Worm (Caenorhabditis elegans) whole organism, L4/young adult: ENCODE measurements around the gene hsp-90.

ENCODE experiments used
- W03F9.2 ChIP-seq: fragments of 150-350 bp; optimal IDR thresholded peaks from 2 replicates; lab custom pipeline; 2014; ENCODE audit warnings: missing biosample characterization, missing genetic modification characterization
- dao-5 ChIP-seq: sonication (generic microtip); optimal IDR thresholded peaks from 2 replicates; lab custom pipeline; 2016; ENCODE audit warnings: missing genotype, missing genetic modification characterization, moderate library complexity, missing compliant biosample characterization
- him-1 ChIP-seq: sonication (generic microtip); optimal IDR thresholded peaks from 2 replicates; lab custom pipeline; 2016; ENCODE audit warnings: missing genotype, missing genetic modification reagents, missing genetic modification characterization, missing compliant biosample characterization

The hsp-90 gene

ce11 chrV:14688097-14688912 is 3.6 kb downstream of the hsp-90 start, which contains the start of gene C47E8.11:
C47E8.11 (plus strand) TSS chrV:14688616.
- no peak for TF ChIP-seq him-1
- TF ChIP-seq W03F9.2, result peak; percentile 48
- TF ChIP-seq dao-5 (tag; lab: Kevin White, UChicago), result no peak

- TF ChIP-seq W03F9.2 (no peak), dao-5 (tag; lab: Kevin White, UChicago) (no peak), him-1 (no peak)
Measured at ce11 chrV:14689060-14689750, 4.5 kb downstream of the hsp-90 start, which contains the start of gene gasr-8. gasr-8 (plus strand) TSS chrV:14689110.

DNA sequence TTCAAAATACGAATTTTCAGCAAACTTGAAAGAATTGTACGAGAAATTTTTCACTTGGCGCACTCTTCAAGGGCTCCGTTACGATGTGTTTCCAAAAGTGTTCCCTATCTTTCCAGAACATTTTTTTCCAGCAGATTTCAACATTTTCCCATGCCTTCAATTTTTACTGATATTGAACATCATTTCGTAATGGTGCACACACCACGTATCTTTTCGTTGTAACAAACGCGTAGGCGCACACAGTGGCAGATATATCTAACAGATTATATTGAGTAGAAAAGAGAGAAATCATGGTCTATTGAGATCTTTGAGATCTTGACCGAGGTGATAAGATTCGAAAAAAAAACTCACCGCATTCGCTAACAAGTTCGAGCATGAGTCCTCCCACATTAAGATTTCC is 11.0 kb downstream of the hsp-90 start:
- no peak for TF ChIP-seq W03F9.2
- TF ChIP-seq dao-5 (tag; lab: Kevin White, UChicago), result no peak
- no peak for TF ChIP-seq him-1

- TF ChIP-seq dao-5 (tag; lab: Kevin White, UChicago) (no peak), him-1 (peak; percentile 50), W03F9.2 (peak; percentile 77)
Measured at ce11 chrV:14696604-14697307, 12.0 kb downstream of the hsp-90 start, which contains the start of gene unc-112. unc-112 (minus strand) TSS chrV:14696654.

ce11 chrV:14698005-14698404 is 13.3 kb downstream of the hsp-90 start:
- TF ChIP-seq dao-5 (tag; lab: Kevin White, UChicago), result no peak

DNA sequence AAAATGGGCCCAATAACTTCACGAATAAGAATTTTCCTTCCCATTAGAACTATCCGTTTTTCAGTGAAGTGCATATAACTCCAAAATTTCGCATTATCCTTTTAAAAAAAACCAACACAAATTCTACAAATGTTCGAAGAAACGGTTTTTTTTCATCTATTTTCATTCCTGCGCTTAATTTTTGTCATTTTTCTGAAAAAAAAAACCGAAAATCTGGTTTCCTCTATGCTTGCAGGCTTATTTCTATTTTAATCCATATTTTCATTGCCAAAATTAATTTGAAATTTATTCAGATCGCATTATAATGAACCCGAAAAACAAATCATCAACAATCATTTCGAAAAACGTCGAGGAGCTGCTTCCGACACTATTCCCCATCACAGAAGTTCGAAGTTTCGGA is 13.9 kb downstream of the hsp-90 start, which contains the start of gene set-5:
Gene set-5 (plus strand): TSS at position 301 of the 400 bp plus-strand sequence.
- TF ChIP-seq W03F9.2, result no peak
- TF ChIP-seq him-1, result no peak

ce11 chrV:14707958-14708357 is 23.2 kb downstream of the hsp-90 start, which contains the start of gene R08A2.9:
R08A2.9 (plus strand) TSS chrV:14708258.
- no peak for TF ChIP-seq him-1
- TF ChIP-seq W03F9.2, result no peak
- TF ChIP-seq dao-5 (tag; lab: Kevin White, UChicago), result no peak

ce11 chrV:14711077-14711476 is 26.4 kb downstream of the hsp-90 start, which contains the start of gene ssp-33:
ssp-33 (plus strand) TSS chrV:14711377.
- TF ChIP-seq W03F9.2 (no peak), him-1 (no peak), dao-5 (tag; lab: Kevin White, UChicago) (no peak)

DNA sequence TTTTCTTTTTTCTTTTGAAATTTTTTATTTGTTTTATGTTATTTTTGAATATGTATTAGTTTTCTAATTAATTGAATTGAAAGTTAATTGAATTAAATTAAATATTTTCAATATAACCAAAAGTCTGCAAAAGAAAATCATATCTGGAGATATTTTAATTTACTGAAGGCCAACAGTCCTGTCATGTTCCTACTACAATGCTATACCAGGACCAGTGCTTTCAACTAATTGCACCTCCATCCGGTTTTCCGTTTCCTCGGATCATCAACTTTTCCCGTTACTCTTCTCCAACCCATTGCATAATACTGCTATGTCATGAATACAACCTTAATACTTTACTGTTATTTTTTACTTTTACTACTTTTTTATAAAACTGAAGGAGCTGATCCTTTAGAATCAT is 27.6 kb downstream of the hsp-90 start, which contains the start of gene R08A2.5:
Gene R08A2.5 (plus strand): TSS at position 301 of the 400 bp plus-strand sequence.
- TF ChIP-seq dao-5 (tag; lab: Kevin White, UChicago), result no peak
- no peak for TF ChIP-seq W03F9.2
- no peak for TF ChIP-seq him-1

DNA sequence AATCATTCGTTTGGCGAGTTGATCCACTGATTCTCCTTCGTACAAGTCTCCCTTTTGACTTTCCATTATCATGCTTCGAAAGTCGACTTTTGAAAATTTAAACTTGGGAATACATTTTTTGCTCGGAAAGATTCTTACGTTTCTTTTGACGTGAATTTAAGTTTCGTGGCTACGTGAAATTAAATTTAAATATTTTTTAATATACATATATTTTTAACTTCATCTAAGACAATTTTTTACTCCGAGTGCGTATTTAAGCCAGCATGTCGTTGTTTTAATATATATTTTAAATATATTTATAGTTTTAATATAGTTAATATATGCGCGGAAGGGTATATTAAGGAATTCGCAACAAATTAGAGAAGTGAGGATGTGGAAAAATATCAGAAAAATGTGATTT is 30.9 kb downstream of the hsp-90 start, which contains the start of gene R08A2.2:
Gene R08A2.2 (minus strand): TSS at position 101 of the 400 bp plus-strand sequence.
- TF ChIP-seq W03F9.2 (no peak), dao-5 (tag; lab: Kevin White, UChicago) (no peak), him-1 (no peak)

DNA sequence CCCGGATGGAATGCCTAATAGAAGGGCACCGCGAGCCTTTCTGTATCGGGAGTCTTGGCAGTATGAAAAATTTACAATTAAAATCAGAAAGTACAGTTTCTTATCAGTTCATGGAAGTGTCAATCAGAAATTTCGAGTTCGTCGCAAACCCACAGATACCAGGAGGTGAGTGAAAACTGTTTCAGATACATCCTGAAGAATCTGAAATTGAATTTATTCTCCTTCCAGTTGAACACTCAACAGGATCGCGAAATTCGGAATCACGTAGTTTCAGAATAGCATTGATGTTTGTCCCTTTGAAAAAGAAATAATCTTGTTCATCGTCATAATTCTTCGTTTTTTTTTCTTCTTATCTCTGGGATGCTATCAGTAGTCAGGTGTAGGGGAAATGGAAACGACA is 31.4 kb downstream of the hsp-90 start, which contains the start of gene fbxa-147:
Gene fbxa-147 (plus strand): TSS at position 386 of the 400 bp plus-strand sequence.
- TF ChIP-seq W03F9.2, result no peak
- no peak for TF ChIP-seq dao-5 (tag; lab: Kevin White, UChicago)
- TF ChIP-seq him-1, result no peak

- TF ChIP-seq dao-5 (tag; lab: Kevin White, UChicago) (no peak), W03F9.2 (no peak), him-1 (no peak)
Measured at ce11 chrV:14719491-14719890, 34.8 kb downstream of the hsp-90 start, which contains the start of gene R08A2.1. R08A2.1 (minus strand) TSS chrV:14719591.

- TF ChIP-seq dao-5 (tag; lab: Kevin White, UChicago) (no peak), W03F9.2 (no peak), him-1 (no peak)
Measured at ce11 chrV:14723020-14723419, 38.3 kb downstream of the hsp-90 start, which contains the start of gene R08A2.7. R08A2.7 (plus strand) TSS chrV:14723320.

ce11 chrV:14725409-14725808 is 40.7 kb downstream of the hsp-90 start:
- TF ChIP-seq dao-5 (tag; lab: Kevin White, UChicago) (no peak), W03F9.2 (no peak), him-1 (no peak)
